Fruit fly (Drosophila melanogaster) whole organism, embryonic: ENCODE results near the gene CG44303.

Source experiments
- CG10209 ChIP-seq: fragments of 200-800 bp; sonication (Bioruptor generic); optimal IDR thresholded peaks from 3 replicates; lab custom pipeline; 2017; ENCODE audit warnings: missing biosample characterization, mild to moderate bottlenecking, missing genetic modification characterization, missing genetic modification reagents
- CG10543 ChIP-seq: fragments of 200-800 bp; sonication (Bioruptor generic); optimal IDR thresholded peaks from 3 replicates; lab custom pipeline; 2017; ENCODE audit warnings: missing biosample characterization, mild to moderate bottlenecking, missing genetic modification characterization, moderate library complexity
- CG12071 ChIP-seq: fragments of 200-800 bp; sonication (Bioruptor generic); optimal IDR thresholded peaks from 3 replicates; lab custom pipeline; 2018; ENCODE audit warnings: missing biosample characterization, mild to moderate bottlenecking, missing genetic modification characterization
- CG1233 ChIP-seq: fragments of 200-800 bp; sonication (Bioruptor generic); optimal IDR thresholded peaks from 4 replicates; lab custom pipeline; 2018; ENCODE audit warnings: missing biosample characterization, mild to moderate bottlenecking, missing genetic modification characterization
- CG14710 ChIP-seq: fragments of 200-800 bp; sonication (Bioruptor generic); optimal IDR thresholded peaks from 3 replicates; lab custom pipeline; 2019; ENCODE audit warnings: missing biosample characterization, mild to moderate bottlenecking, missing genetic modification characterization, moderate library complexity
- CG15479 ChIP-seq: fragments of 200-800 bp; sonication (Bioruptor generic); optimal IDR thresholded peaks from 3 replicates; lab custom pipeline; 2019; ENCODE audit warnings: missing biosample characterization, mild to moderate bottlenecking, missing genetic modification characterization, moderate library complexity
- CG1602 ChIP-seq: fragments of 200-800 bp; sonication (Bioruptor generic); optimal IDR thresholded peaks from 3 replicates; lab custom pipeline; 2016; ENCODE audit warnings: missing biosample characterization, missing genetic modification characterization
- CG1647 ChIP-seq: fragments of 200-800 bp; sonication (Bioruptor generic); optimal IDR thresholded peaks from 3 replicates; lab custom pipeline; 2016; ENCODE audit warnings: missing biosample characterization, missing genetic modification characterization
- CG16815 ChIP-seq: fragments of 200-800 bp; sonication (Bioruptor generic); optimal IDR thresholded peaks from 3 replicates; lab custom pipeline; 2017; ENCODE audit warnings: missing biosample characterization, mild to moderate bottlenecking, missing genetic modification characterization
- CG17912 ChIP-seq: fragments of 200-800 bp; sonication (Bioruptor generic); optimal IDR thresholded peaks from 2 replicates; lab custom pipeline; 2018; ENCODE audit warnings: missing biosample characterization, mild to moderate bottlenecking, missing genetic modification characterization
- CG18262 ChIP-seq: fragments of 200-800 bp; optimal IDR thresholded peaks from 3 replicates; lab custom pipeline; 2019; ENCODE audit warnings: missing biosample characterization, mild to moderate bottlenecking, missing genetic modification characterization, moderate library complexity
- CG2120 ChIP-seq: fragments of 200-800 bp; sonication (Bioruptor generic); optimal IDR thresholded peaks from 3 replicates; lab custom pipeline; 2016; ENCODE audit warnings: missing biosample characterization, missing genetic modification characterization
- CG2199 ChIP-seq: fragments of 200-800 bp; sonication (Bioruptor generic); IDR thresholded peaks from 3 replicates; pipeline ENCODE4 v1.3.6; 2022; ENCODE audit warnings: missing biosample characterization, missing genetic modification characterization
- CG2202 ChIP-seq: fragments of 200-800 bp; sonication (Bioruptor generic); optimal IDR thresholded peaks from 2 replicates; lab custom pipeline; 2018; ENCODE audit warnings: missing biosample characterization, mild to moderate bottlenecking, missing genetic modification characterization
- CG30431 ChIP-seq: fragments of 200-800 bp; sonication (Bioruptor generic); optimal IDR thresholded peaks from 2 replicates; lab custom pipeline; 2017; ENCODE audit warnings: missing biosample characterization, missing genetic modification characterization
- CG4707 ChIP-seq: fragments of 200-800 bp; sonication (Bioruptor generic); optimal IDR thresholded peaks from 2 replicates; lab custom pipeline; 2018; ENCODE audit warnings: missing biosample characterization, mild to moderate bottlenecking, missing genetic modification characterization, moderate library complexity
- CG4820 ChIP-seq: fragments of 200-800 bp; sonication (Bioruptor generic); optimal IDR thresholded peaks from 3 replicates; lab custom pipeline; 2016; ENCODE audit warnings: missing biosample characterization, missing genetic modification characterization
- CG6813 ChIP-seq: fragments of 200-800 bp; sonication (Bioruptor generic); optimal IDR thresholded peaks from 2 replicates; lab custom pipeline; 2017; ENCODE audit warnings: missing biosample characterization, missing genetic modification characterization, mild to moderate bottlenecking, moderate library complexity, missing genetic modification reagents
- CG7357 ChIP-seq: fragments of 200-800 bp; sonication (Bioruptor generic); IDR thresholded peaks from 3 replicates; pipeline ENCODE4 v1.3.6; 2022; ENCODE audit warnings: missing biosample characterization, missing genetic modification characterization
- CG7839 ChIP-seq: fragments of 200-800 bp; sonication (Bioruptor generic); optimal IDR thresholded peaks from 3 replicates; lab custom pipeline; 2018; ENCODE audit warnings: missing biosample characterization, mild to moderate bottlenecking, missing genetic modification characterization, moderate library complexity
- CG9817 ChIP-seq: fragments of 200-800 bp; sonication (Bioruptor generic); optimal IDR thresholded peaks from 2 replicates; lab custom pipeline; 2018; ENCODE audit warnings: missing biosample characterization, mild to moderate bottlenecking, missing genetic modification characterization, moderate library complexity
- D19B ChIP-seq: fragments of 200-800 bp; sonication (Bioruptor generic); optimal IDR thresholded peaks from 2 replicates; lab custom pipeline; 2017; ENCODE audit warnings: missing biosample characterization, mild to moderate bottlenecking, missing genetic modification characterization
- Dip2 ChIP-seq: fragments of 200-800 bp; sonication (Bioruptor generic); IDR thresholded peaks from 2 replicates; pipeline ENCODE4 v1.3.6; 2022; ENCODE audit warnings: missing biosample characterization, missing genetic modification characterization
- Gsc ChIP-seq: fragments of 200-800 bp; sonication (Bioruptor generic); IDR thresholded peaks from 2 replicates; pipeline ENCODE4 v1.3.6; 2022; ENCODE audit warnings: missing biosample characterization, missing genetic modification characterization
- HLH4C ChIP-seq: fragments of 200-800 bp; sonication (Bioruptor generic); IDR thresholded peaks from 3 replicates; pipeline ENCODE4 v1.3.6; 2022; ENCODE audit warnings: missing biosample characterization, missing genetic modification characterization; ENCODE audit not compliant: partially characterized antibody
- Hmx ChIP-seq: fragments of 200-800 bp; sonication (Bioruptor generic); optimal IDR thresholded peaks from 2 replicates; lab custom pipeline; 2016; ENCODE audit warnings: missing biosample characterization, missing genetic modification characterization
- Hr39 ChIP-seq: fragments of >200 bp; optimal IDR thresholded peaks from 2 replicates; lab custom pipeline; 2017
- Jarid2 ChIP-seq: fragments of 200-800 bp; sonication (Bioruptor generic); optimal IDR thresholded peaks from 3 replicates; lab custom pipeline; 2017; ENCODE audit warnings: mild to moderate bottlenecking, missing biosample characterization, missing genetic modification reagents, missing genetic modification characterization
- Meics ChIP-seq: fragments of 200-800 bp; sonication (Bioruptor generic); optimal IDR thresholded peaks from 2 replicates; lab custom pipeline; 2017; ENCODE audit warnings: missing biosample characterization, mild to moderate bottlenecking, missing genetic modification characterization
- Neu2 ChIP-seq: fragments of 200-800 bp; sonication (Bioruptor generic); optimal IDR thresholded peaks from 3 replicates; lab custom pipeline; 2016; ENCODE audit warnings: missing biosample characterization, missing genetic modification characterization, borderline replicate concordance
- cad ChIP-seq: fragments of >200 bp; optimal IDR thresholded peaks from 2 replicates; lab custom pipeline; 2017; ENCODE audit warnings: missing biosample characterization, missing genetic modification characterization
- crc ChIP-seq: fragments of 200-800 bp; sonication (Bioruptor generic); optimal IDR thresholded peaks from 2 replicates; lab custom pipeline; 2016; ENCODE audit warnings: missing biosample characterization, missing genetic modification characterization
- dmrt11E ChIP-seq: fragments of 200-800 bp; sonication (Bioruptor generic); optimal IDR thresholded peaks from 3 replicates; lab custom pipeline; 2018; ENCODE audit warnings: missing biosample characterization, mild to moderate bottlenecking, missing genetic modification characterization, moderate library complexity
- ems ChIP-seq: fragments of 200-800 bp; sonication (Bioruptor generic); optimal IDR thresholded peaks from 3 replicates; lab custom pipeline; 2016; ENCODE audit warnings: missing biosample characterization, missing genetic modification characterization
- fu2 ChIP-seq: fragments of 200-800 bp; sonication (Bioruptor generic); optimal IDR thresholded peaks from 2 replicates; lab custom pipeline; 2016; ENCODE audit warnings: missing biosample characterization, missing genetic modification characterization
- gcm ChIP-seq: fragments of 200-800 bp; sonication (Bioruptor generic); optimal IDR thresholded peaks from 2 replicates; lab custom pipeline; 2019; ENCODE audit warnings: missing biosample characterization, mild to moderate bottlenecking, missing genetic modification characterization, moderate library complexity
- gfzf ChIP-seq: fragments of 200-800 bp; sonication (Bioruptor generic); optimal IDR thresholded peaks from 2 replicates; lab custom pipeline; 2016; ENCODE audit warnings: missing biosample characterization, mild to moderate bottlenecking, missing genetic modification characterization, moderate library complexity
- gsb ChIP-seq: fragments of 200-800 bp; sonication (Bioruptor generic); IDR thresholded peaks from 2 replicates; pipeline ENCODE4 v1.3.6; 2022; ENCODE audit warnings: missing biosample characterization, missing genetic modification characterization
- hb ChIP-seq: fragments of 200-800 bp; sonication (Bioruptor generic); IDR thresholded peaks from 3 replicates; pipeline ENCODE4 v1.3.6; 2022; ENCODE audit warnings: missing biosample characterization, missing genetic modification characterization; ENCODE audit not compliant: partially characterized antibody
- maf-S ChIP-seq: fragments of 200-800 bp; sonication (Bioruptor generic); optimal IDR thresholded peaks from 2 replicates; lab custom pipeline; 2016; ENCODE audit warnings: missing biosample characterization, missing genetic modification characterization
- psq ChIP-seq: fragments of 200-800 bp; sonication (Bioruptor generic); optimal IDR thresholded peaks from 2 replicates; lab custom pipeline; 2017; ENCODE audit warnings: missing biosample characterization, missing genetic modification characterization
- sens-2 ChIP-seq: fragments of 200-800 bp; sonication (Bioruptor generic); IDR thresholded peaks from 2 replicates; pipeline ENCODE4 v1.3.6; 2022; ENCODE audit warnings: missing biosample characterization, missing genetic modification characterization
- seq ChIP-seq: fragments of 200-800 bp; sonication (Bioruptor generic); IDR thresholded peaks from 2 replicates; pipeline ENCODE4 v1.3.6; 2022; ENCODE audit warnings: missing biosample characterization, missing genetic modification characterization
- sna ChIP-seq: fragments of 200-800 bp; sonication (Bioruptor generic); IDR thresholded peaks from 2 replicates; pipeline ENCODE4 v1.3.6; 2022; ENCODE audit warnings: missing biosample characterization, missing genetic modification characterization; ENCODE audit not compliant: partially characterized antibody
- vvl ChIP-seq: fragments of 200-800 bp; sonication (Bioruptor generic); IDR thresholded peaks from 2 replicates; pipeline ENCODE4 v1.3.6; 2022; ENCODE audit warnings: missing biosample characterization, missing genetic modification characterization
- zen ChIP-seq: fragments of 200-800 bp; sonication (Bioruptor generic); optimal IDR thresholded peaks from 3 replicates; lab custom pipeline; 2018; ENCODE audit warnings: missing biosample characterization, mild to moderate bottlenecking, missing genetic modification characterization, moderate library complexity
- zen2 ChIP-seq: fragments of 200-800 bp; sonication (Bioruptor generic); IDR thresholded peaks from 3 replicates; pipeline ENCODE4 v1.3.6; 2022; ENCODE audit warnings: missing biosample characterization, missing genetic modification characterization; ENCODE audit not compliant: partially characterized antibody
- zf30C ChIP-seq: fragments of 200-800 bp; sonication (Bioruptor generic); optimal IDR thresholded peaks from 3 replicates; lab custom pipeline; 2018; ENCODE audit warnings: missing biosample characterization, mild to moderate bottlenecking, missing genetic modification characterization
- zfh1 ChIP-seq: fragments of 200-800 bp; sonication (Bioruptor generic); IDR thresholded peaks from 3 replicates; pipeline ENCODE4 v1.3.6; 2022; ENCODE audit warnings: missing biosample characterization, missing genetic modification characterization

Gene CG44303

dm6 chrX:6678635-6679501 lies 8.4 kb downstream of the CG44303 start, which contains the start of gene ND-ASHI (continued):
- TF ChIP-seq CG6813 (GFP tag; lab: Kevin White, UChicago) (peak; percentile 96), psq (GFP tag; lab: Kevin White, UChicago) (peak; percentile 69), sna (GFP tag; lab: Robert Waterston, UW) (no peak), hb (no peak), zen2 (GFP tag; lab: Robert Waterston, UW) (no peak), sens-2 (GFP tag; lab: Robert Waterston, UW) (peak; percentile 95), CG18262 (tag; lab: Kevin White, UChicago) (peak; percentile 88), Jarid2 (GFP tag; lab: Kevin White, UChicago) (no peak), zf30C (GFP tag; lab: Kevin White, UChicago) (no peak), cad (GFP tag; lab: Kevin White, UChicago) (no peak), CG9817 (peak; percentile 95), CG4707 (GFP tag; lab: Kevin White, UChicago) (peak; percentile 73), ems (GFP tag; lab: Kevin White, UChicago) (peak; percentile 93), Meics (GFP tag; lab: Kevin White, UChicago) (peak; percentile 97), Neu2 (peak; percentile 43), CG7357 (peak; percentile 86), D19B (GFP tag; lab: Kevin White, UChicago) (peak; percentile 91), CG1233 (GFP tag; lab: Kevin White, UChicago) (peak; percentile 92), CG16815 (GFP tag; lab: Kevin White, UChicago) (peak; percentile 90), vvl (peak; percentile 99), Hmx (no peak), CG15479 (GFP tag; lab: Kevin White, UChicago) (no peak), CG2120 (GFP tag; lab: Kevin White, UChicago) (peak; percentile 98), zfh1 (peak; percentile 96), gsb (peak; percentile 91), CG14710 (tag; lab: Kevin White, UChicago) (peak; percentile 79), CG2202 (tag; lab: Kevin White, UChicago) (peak; percentile 74), fu2 (GFP tag; lab: Kevin White, UChicago) (peak; percentile 86), CG10543 (GFP tag; lab: Kevin White, UChicago) (peak; percentile 96), seq (peak; percentile 95), maf-S (peak; percentile 90), Gsc (GFP tag; lab: Robert Waterston, UW) (peak; percentile 84), CG7839 (peak; percentile 97), CG17912 (peak; percentile 69), CG10209 (GFP tag; lab: Kevin White, UChicago) (peak; percentile 92), CG1602 (peak; percentile 91), crc (peak; percentile 85), gfzf (GFP tag; lab: Kevin White, UChicago) (peak; percentile 2), CG2199 (GFP tag; lab: Robert Waterston, UW) (peak; percentile 90), HLH4C (GFP tag; lab: Robert Waterston, UW) (no peak), CG4820 (GFP tag; lab: Kevin White, UChicago) (peak; percentile 93), zen (tag; lab: Kevin White, UChicago) (peak; percentile 84), gcm (peak; percentile 84), dmrt11E (tag; lab: Kevin White, UChicago) (peak; percentile 84), CG12071 (GFP tag; lab: Kevin White, UChicago) (peak; percentile 97), Dip2 (no peak), Hr39 (no peak), CG1647 (GFP tag; lab: Kevin White, UChicago) (peak; percentile 93), CG30431 (GFP tag; lab: Kevin White, UChicago) (peak; percentile 90)
